Worm (Caenorhabditis elegans): ENCODE results near the gene apc-11.

Gene apc-11

ce11 chrIII:4560393-4560890, 33.8 kb downstream of the apc-11 start (continued):
- TF ChIP-seq madf-6 (GFP tag; IDR thresholded peaks at IDR 0.05) (no peak), D2030.7 (GFP tag; IDR thresholded peaks at IDR 0.05) (no peak), chd-7 (tag; optimal IDR thresholded peaks at IDR 0.05) (no peak), F10E7.11 (tag; optimal IDR thresholded peaks at IDR 0.05) (no peak), snpc-1.1 (tag; optimal IDR thresholded peaks at IDR 0.05; ENCODE audit: insufficient read depth) (no peak), Y95B8A.8 (GFP tag; IDR thresholded peaks at IDR 0.05) (no peak), lsl-1 (GFP tag; optimal IDR thresholded peaks at IDR 0.05) (no peak), madf-10 (tag; optimal IDR thresholded peaks at IDR 0.05) (no peak), B0261.1 (tag; optimal IDR thresholded peaks at IDR 0.05) (no peak)

- peak; percentile 28 for TF ChIP-seq repo-1 (tag; optimal IDR thresholded peaks at IDR 0.05)
- TF ChIP-seq Y79H2A.3 (GFP tag; conservative IDR thresholded peaks at IDR 0.05), result no peak
Observed at ce11 chrIII:4555345-4555744, 38.9 kb downstream of the apc-11 start.

ce11 chrIII:4553316-4553715, 40.9 kb downstream of the apc-11 start, which contains the start of gene imph-1:
Gene imph-1, plus strand, starts transcription at chrIII:4553616.
- TF ChIP-seq T26A5.8 (tag; optimal IDR thresholded peaks at IDR 0.05), result no peak
- no peak for TF ChIP-seq C17E4.6 (GFP tag; IDR thresholded peaks at IDR 0.05)
- no peak for TF ChIP-seq ama-1 (optimal IDR thresholded peaks at IDR 0.05)
- no peak for TF ChIP-seq ama-1 (GFP tag; optimal IDR thresholded peaks at IDR 0.05)
- TF ChIP-seq ztf-26 (tag; optimal IDR thresholded peaks at IDR 0.05), result no peak
- no peak for TF ChIP-seq hmg-1.2 (GFP tag; IDR thresholded peaks at IDR 0.05)
- no peak for TF ChIP-seq dox-1 (GFP tag; IDR thresholded peaks at IDR 0.05)
- no peak for TF ChIP-seq bed-1 (GFP tag; IDR thresholded peaks at IDR 0.05)
- no peak for TF ChIP-seq ekl-4 (GFP tag; IDR thresholded peaks at IDR 0.05)
- no peak for TF ChIP-seq hrde-1 (tag; optimal IDR thresholded peaks at IDR 0.05; ENCODE audit: borderline replicate concordance)
- TF ChIP-seq D2030.7 (GFP tag; IDR thresholded peaks at IDR 0.05), result no peak
- no peak for TF ChIP-seq lsy-27 (tag; optimal IDR thresholded peaks at IDR 0.05; ENCODE audit: borderline replicate concordance, insufficient read depth)
- TF ChIP-seq K11D2.4 (GFP tag; IDR thresholded peaks at IDR 0.05), result no peak
- TF ChIP-seq ceh-91 (GFP tag; IDR thresholded peaks at IDR 0.05), result no peak

DNA sequence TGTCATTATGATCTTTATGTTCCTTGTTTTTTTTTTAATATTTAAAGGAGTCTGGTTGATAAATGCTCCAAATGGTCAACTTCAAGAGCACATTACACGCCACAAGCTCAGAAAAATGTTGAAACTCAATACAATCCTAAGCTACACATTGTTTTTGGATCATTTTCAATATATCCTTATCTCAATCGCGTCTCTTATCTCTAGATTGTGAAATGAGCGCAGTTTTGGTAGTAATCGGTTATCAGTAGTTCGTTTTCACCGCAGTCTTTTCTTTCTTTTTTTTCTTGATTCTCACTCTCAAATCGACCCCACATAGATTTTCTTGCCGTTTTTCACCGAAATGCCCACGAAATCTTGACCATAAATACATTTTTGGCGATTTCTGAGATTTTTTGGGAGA, 41.4 kb downstream of the apc-11 start:
- 0 out of 2 replicates have a peak, but pooled peaks have one; percentile 23 for TF ChIP-seq madf-6 (GFP tag; IDR thresholded peaks at IDR 0.05)
- no peak for TF ChIP-seq nhr-120 (GFP tag; IDR thresholded peaks at IDR 0.05)
- TF ChIP-seq nhr-80 (tag; optimal IDR thresholded peaks at IDR 0.05), result peak; percentile 40

DNA sequence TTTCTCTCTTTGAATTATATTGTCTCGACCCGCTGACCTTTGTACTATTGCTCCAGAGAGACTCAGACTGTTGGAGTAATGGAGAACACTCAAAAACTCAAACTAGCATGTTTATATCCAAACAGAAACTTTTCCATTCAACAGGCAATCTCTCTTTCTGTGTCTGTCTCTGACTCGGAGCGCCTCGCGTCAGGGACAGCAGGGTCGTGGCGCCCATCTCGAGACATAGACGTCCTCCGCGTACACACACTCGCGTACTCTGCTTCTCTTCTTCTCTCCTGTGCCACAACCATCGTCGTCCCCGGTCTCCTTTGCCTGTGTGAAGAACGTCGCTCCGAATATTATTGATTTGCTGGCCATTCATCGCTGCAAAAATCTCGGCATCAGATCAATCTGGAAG, 42.3 kb downstream of the apc-11 start:
- TF ChIP-seq rec-8 (tag; optimal IDR thresholded peaks at IDR 0.05) (no peak), die-1 (tag; optimal IDR thresholded peaks at IDR 0.05) (peak; percentile 6), ceh-91 (GFP tag; IDR thresholded peaks at IDR 0.05) (no peak), him-1 (tag; optimal IDR thresholded peaks at IDR 0.05) (no peak), ztf-3 (GFP tag; optimal IDR thresholded peaks at IDR 0.05) (no peak), madf-8 (GFP tag; conservative IDR thresholded peaks at IDR 0.05) (no peak), tlf-1 (GFP tag; optimal IDR thresholded peaks at IDR 0.05) (no peak), rpc-1 (optimal IDR thresholded peaks at IDR 0.05) (no peak), rpc-1 (tag; optimal IDR thresholded peaks at IDR 0.05) (no peak), akir-1 (GFP tag; optimal IDR thresholded peaks at IDR 0.05) (no peak), aptf-3 (GFP tag; IDR thresholded peaks at IDR 0.05) (no peak), F57A8.1 (GFP tag; optimal IDR thresholded peaks at IDR 0.05) (no peak), dpff-1 (tag; optimal IDR thresholded peaks at IDR 0.05) (no peak), egl-44 (GFP tag; IDR thresholded peaks at IDR 0.05) (no peak), B0261.1 (tag; optimal IDR thresholded peaks at IDR 0.05) (no peak), nhr-27 (tag; optimal IDR thresholded peaks at IDR 0.05) (no peak), athp-1 (tag; optimal IDR thresholded peaks at IDR 0.05) (no peak), F57C9.4 (tag; optimal IDR thresholded peaks at IDR 0.05) (no peak), madf-6 (GFP tag; IDR thresholded peaks at IDR 0.05) (no peak), snpc-3.4 (tag; optimal IDR thresholded peaks at IDR 0.05) (no peak), snpc-1.1 (tag; optimal IDR thresholded peaks at IDR 0.05; ENCODE audit: insufficient read depth) (no peak), mes-4 (tag; optimal IDR thresholded peaks at IDR 0.05) (no peak)
